Worm (Caenorhabditis elegans) whole organism, late embryonic: Measurements from ENCODE around the gene ZK616.2.

Experiments
- C38D4.7 ChIP-seq: fragments of 200-800 bp; sonication (Bioruptor generic); optimal IDR thresholded peaks from 2 replicates; lab custom pipeline; 2018; ENCODE audit warnings: mild to moderate bottlenecking, missing genetic modification characterization, moderate library complexity, missing compliant biosample characterization
- ama-1 ChIP-seq: fragments of 150-350 bp; optimal IDR thresholded peaks from 2 replicates; lab custom pipeline; 2014
- ceh-19 ChIP-seq: fragments of 200-800 bp; sonication (Bioruptor generic); optimal IDR thresholded peaks from 2 replicates; lab custom pipeline; 2018; ENCODE audit warnings: mild to moderate bottlenecking, missing genetic modification characterization, missing compliant biosample characterization
- ceh-9 ChIP-seq: sonication (generic microtip); optimal IDR thresholded peaks from 2 replicates; lab custom pipeline; 2016; ENCODE audit warnings: mild to moderate bottlenecking, missing genetic modification characterization, inconsistent platforms, missing compliant biosample characterization
- ets-4 ChIP-seq: sonication (generic microtip); optimal IDR thresholded peaks from 2 replicates; lab custom pipeline; 2016; ENCODE audit warnings: missing genetic modification characterization, missing compliant biosample characterization
- lin-11 ChIP-seq: fragments of 200-800 bp; sonication (Bioruptor generic); optimal IDR thresholded peaks from 2 replicates; lab custom pipeline; 2018; ENCODE audit warnings: mild to moderate bottlenecking, missing genetic modification characterization, missing compliant biosample characterization
- pax-1 ChIP-seq: fragments of 150-350 bp; optimal IDR thresholded peaks from 2 replicates; lab custom pipeline; 2014; ENCODE audit warnings: missing biosample characterization, missing genetic modification characterization

DNA sequence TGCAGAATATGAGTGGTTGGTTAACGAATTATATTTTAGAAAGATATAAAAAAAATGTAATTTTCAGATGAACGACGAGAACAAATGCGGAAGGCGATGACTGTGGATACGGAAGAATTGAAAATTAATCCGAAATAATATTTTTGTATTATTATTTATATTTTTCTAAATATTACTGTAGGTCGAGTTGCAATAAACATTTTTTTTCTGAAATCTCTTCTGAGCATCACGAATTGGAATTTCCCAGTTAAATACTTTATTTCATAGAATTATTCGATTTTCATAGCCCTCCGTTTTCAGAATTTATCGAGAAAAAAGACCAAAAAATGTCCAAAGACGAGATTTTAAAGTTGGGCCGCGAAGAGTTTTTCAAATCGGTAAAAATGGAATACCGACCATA lies at the start of gene ZK616.2:
- TF ChIP-seq ama-1 (lab: Kevin White, UChicago), result no peak
- TF ChIP-seq ceh-19 (GFP tag; lab: Kevin White, UChicago), result no peak
- no peak for TF ChIP-seq pax-1 (tag; lab: Kevin White, UChicago)
- no peak for TF ChIP-seq ceh-9 (tag; lab: Kevin White, UChicago)
- no peak for TF ChIP-seq ets-4 (tag; lab: Kevin White, UChicago)
- no peak for TF ChIP-seq lin-11 (tag; lab: Kevin White, UChicago)
- TF ChIP-seq C38D4.7 (GFP tag; lab: Kevin White, UChicago), result no peak
